Fruit fly (Drosophila melanogaster) whole organism, embryonic: ENCODE results near the gene Grd.

Experiments used
- Bgb ChIP-seq: fragments of 200-800 bp; sonication (Bioruptor generic); IDR thresholded peaks from 2 replicates; pipeline ENCODE4 v1.3.6; 2022; ENCODE audit warnings: missing biosample characterization, missing genetic modification characterization; ENCODE audit not compliant: partially characterized antibody
- CG10366 ChIP-seq: fragments of 200-800 bp; sonication (Bioruptor generic); IDR thresholded peaks from 2 replicates; pipeline ENCODE4 v1.3.6; 2022; ENCODE audit warnings: missing biosample characterization, missing genetic modification characterization
- CG10543 ChIP-seq: fragments of 200-800 bp; sonication (Bioruptor generic); optimal IDR thresholded peaks from 3 replicates; lab custom pipeline; 2017; ENCODE audit warnings: missing biosample characterization, mild to moderate bottlenecking, missing genetic modification characterization, moderate library complexity
- CG12659 ChIP-seq: fragments of 200-800 bp; sonication (Bioruptor generic); optimal IDR thresholded peaks from 3 replicates; lab custom pipeline; 2017; ENCODE audit warnings: mild to moderate bottlenecking, missing biosample characterization, missing genetic modification reagents, missing genetic modification characterization
- CG1602 ChIP-seq: fragments of 200-800 bp; sonication (Bioruptor generic); optimal IDR thresholded peaks from 3 replicates; lab custom pipeline; 2016; ENCODE audit warnings: missing biosample characterization, missing genetic modification characterization
- CG18262 ChIP-seq: fragments of 200-800 bp; optimal IDR thresholded peaks from 3 replicates; lab custom pipeline; 2019; ENCODE audit warnings: missing biosample characterization, mild to moderate bottlenecking, missing genetic modification characterization, moderate library complexity
- CG2678 ChIP-seq: fragments of 200-800 bp; sonication (Bioruptor generic); optimal IDR thresholded peaks from 3 replicates; lab custom pipeline; 2019; ENCODE audit warnings: missing biosample characterization, mild to moderate bottlenecking, missing genetic modification characterization, moderate library complexity
- CG2712 ChIP-seq: fragments of 200-800 bp; optimal IDR thresholded peaks from 3 replicates; lab custom pipeline; 2019; ENCODE audit warnings: missing biosample characterization, mild to moderate bottlenecking, missing genetic modification characterization, moderate library complexity
- CG2875 ChIP-seq: fragments of 200-800 bp; sonication (Bioruptor generic); optimal IDR thresholded peaks from 2 replicates; lab custom pipeline; 2017; ENCODE audit warnings: missing biosample characterization, mild to moderate bottlenecking, missing genetic modification characterization, missing genetic modification reagents
- CG30403 ChIP-seq: fragments of 200-800 bp; sonication (Bioruptor generic); optimal IDR thresholded peaks from 3 replicates; lab custom pipeline; 2016; ENCODE audit warnings: missing biosample characterization, missing genetic modification characterization
- CG3065 ChIP-seq: fragments of 200-800 bp; sonication (Bioruptor generic); optimal IDR thresholded peaks from 2 replicates; lab custom pipeline; 2016; ENCODE audit warnings: missing biosample characterization, missing genetic modification characterization
- CG31224 ChIP-seq: fragments of 200-800 bp; sonication (Bioruptor generic); IDR thresholded peaks from 2 replicates; pipeline ENCODE4 v1.3.6; 2022; ENCODE audit warnings: missing biosample characterization, missing genetic modification characterization
- CG4617 ChIP-seq: fragments of 200-800 bp; sonication (Bioruptor generic); optimal IDR thresholded peaks from 3 replicates; lab custom pipeline; 2016; ENCODE audit warnings: missing biosample characterization, missing genetic modification characterization, borderline replicate concordance
- CG6654 ChIP-seq: fragments of 200-800 bp; sonication (Bioruptor generic); optimal IDR thresholded peaks from 2 replicates; lab custom pipeline; 2017; ENCODE audit warnings: missing biosample characterization, mild to moderate bottlenecking, missing genetic modification characterization
- CG6791 ChIP-seq: fragments of 200-800 bp; sonication (Bioruptor generic); IDR thresholded peaks from 3 replicates; pipeline ENCODE4 v1.3.6; 2022; ENCODE audit warnings: missing biosample characterization, missing genetic modification characterization; ENCODE audit not compliant: partially characterized antibody
- CG7745 ChIP-seq: fragments of 200-800 bp; sonication (Bioruptor generic); optimal IDR thresholded peaks from 2 replicates; lab custom pipeline; 2018; ENCODE audit warnings: missing biosample characterization, mild to moderate bottlenecking, missing genetic modification characterization, moderate library complexity
- CG8359 ChIP-seq: fragments of 200-800 bp; sonication (Bioruptor generic); optimal IDR thresholded peaks from 2 replicates; lab custom pipeline; 2017; ENCODE audit warnings: missing biosample characterization, mild to moderate bottlenecking, missing genetic modification characterization, borderline replicate concordance
- CG8924 ChIP-seq: fragments of 200-800 bp; optimal IDR thresholded peaks from 3 replicates; lab custom pipeline; 2019; ENCODE audit warnings: missing biosample characterization, mild to moderate bottlenecking, missing genetic modification characterization, moderate library complexity
- CG9932 ChIP-seq: fragments of 200-800 bp; sonication (Bioruptor generic); IDR thresholded peaks from 2 replicates; pipeline ENCODE4 v1.3.6; 2022; ENCODE audit warnings: missing biosample characterization, missing genetic modification characterization
- D19B ChIP-seq: fragments of 200-800 bp; sonication (Bioruptor generic); optimal IDR thresholded peaks from 2 replicates; lab custom pipeline; 2017; ENCODE audit warnings: missing biosample characterization, mild to moderate bottlenecking, missing genetic modification characterization
- Dp ChIP-seq: fragments of 200-800 bp; sonication (Bioruptor generic); optimal IDR thresholded peaks from 2 replicates; lab custom pipeline; 2018; ENCODE audit warnings: missing biosample characterization, mild to moderate bottlenecking, missing genetic modification characterization, moderate library complexity
- E2f1 ChIP-seq: fragments of 200-800 bp; sonication (Bioruptor generic); IDR thresholded peaks from 2 replicates; pipeline ENCODE4 v1.3.6; 2022; ENCODE audit warnings: missing biosample characterization, missing genetic modification characterization
- H15 ChIP-seq: fragments of 200-800 bp; sonication (Bioruptor generic); IDR thresholded peaks from 3 replicates; pipeline ENCODE4 v1.3.6; 2022; ENCODE audit warnings: missing biosample characterization, missing genetic modification characterization
- HLH54F ChIP-seq: fragments of 200-800 bp; sonication (Bioruptor generic); optimal IDR thresholded peaks from 3 replicates; lab custom pipeline; 2016; ENCODE audit warnings: missing biosample characterization, missing genetic modification characterization
- MESR4 ChIP-seq: fragments of 200-800 bp; sonication (Bioruptor generic); optimal IDR thresholded peaks from 2 replicates; lab custom pipeline; 2018; ENCODE audit warnings: missing biosample characterization, mild to moderate bottlenecking, missing genetic modification characterization, moderate library complexity
- NK7.1 ChIP-seq: fragments of 200-800 bp; sonication (Bioruptor generic); optimal IDR thresholded peaks from 3 replicates; lab custom pipeline; 2016; ENCODE audit warnings: missing biosample characterization, missing genetic modification characterization
- TFAM ChIP-seq: fragments of 200-800 bp; sonication (Bioruptor generic); optimal IDR thresholded peaks from 2 replicates; lab custom pipeline; 2017; ENCODE audit warnings: missing biosample characterization, missing genetic modification characterization, inconsistent platforms
- Vsx1 ChIP-seq: fragments of 200-800 bp; sonication (Bioruptor generic); optimal IDR thresholded peaks from 2 replicates; lab custom pipeline; 2017; ENCODE audit warnings: missing biosample characterization, mild to moderate bottlenecking, missing genetic modification characterization, missing genetic modification reagents
- Xrp1 ChIP-seq: fragments of 200-800 bp; sonication (Bioruptor generic); IDR thresholded peaks from 2 replicates; pipeline ENCODE4 v1.3.6; 2022; ENCODE audit warnings: missing biosample characterization, missing genetic modification characterization
- ash1 ChIP-seq: fragments of 200-800 bp; sonication (Bioruptor generic); optimal IDR thresholded peaks from 2 replicates; lab custom pipeline; 2018; ENCODE audit warnings: missing biosample characterization, mild to moderate bottlenecking, missing genetic modification characterization
- cato ChIP-seq: fragments of 200-800 bp; sonication (Bioruptor generic); optimal IDR thresholded peaks from 2 replicates; lab custom pipeline; 2016; ENCODE audit warnings: missing biosample characterization, missing genetic modification characterization, borderline replicate concordance
- crp ChIP-seq, 2 experiments: fragments of 200-800 bp; sonication (Bioruptor generic); optimal IDR thresholded peaks; 2 replicates in 1 of 2; 3 replicates in 1 of 2; lab custom pipeline; 2017; ENCODE audit warnings: missing biosample characterization in 2 of 2, missing genetic modification characterization in 2 of 2, mild to moderate bottlenecking in 1 of 2, moderate library complexity in 1 of 2
- da ChIP-seq: fragments of 200-800 bp; sonication (Bioruptor generic); optimal IDR thresholded peaks from 2 replicates; lab custom pipeline; 2016; ENCODE audit warnings: missing biosample characterization, missing genetic modification characterization
- dan ChIP-seq: fragments of 200-800 bp; sonication (Bioruptor generic); IDR thresholded peaks from 2 replicates; pipeline ENCODE4 v1.3.6; 2022; ENCODE audit warnings: missing biosample characterization, missing genetic modification characterization
- dati ChIP-seq: fragments of 200-800 bp; sonication (Bioruptor generic); IDR thresholded peaks from 2 replicates; pipeline ENCODE4 v1.3.6; 2022; ENCODE audit warnings: missing biosample characterization, missing genetic modification characterization
- insv ChIP-seq, 2 experiments: fragments of 200-800 bp; sonication (Bioruptor generic); optimal IDR thresholded peaks; 3 replicates each; lab custom pipeline; 2016 to 2018; ENCODE audit warnings: missing biosample characterization in 2 of 2, missing genetic modification characterization in 2 of 2
- klu ChIP-seq: fragments of 200-800 bp; sonication (Bioruptor generic); IDR thresholded peaks from 2 replicates; pipeline ENCODE4 v1.3.6; 2022; ENCODE audit warnings: missing biosample characterization, missing genetic modification characterization
- lab ChIP-seq: fragments of 200-800 bp; sonication (Bioruptor generic); optimal IDR thresholded peaks from 3 replicates; lab custom pipeline; 2017; ENCODE audit warnings: missing biosample characterization, missing genetic modification characterization, mild to moderate bottlenecking, moderate library complexity, missing genetic modification reagents
- lbe ChIP-seq: fragments of 200-800 bp; sonication (Bioruptor generic); optimal IDR thresholded peaks from 2 replicates; lab custom pipeline; 2016; ENCODE audit warnings: missing biosample characterization, mild to moderate bottlenecking, missing genetic modification characterization
- lov ChIP-seq, 2 experiments: fragments of 200-800 bp in 1 of 2; fragments of >200 bp in 1 of 2; sonication (Bioruptor generic) in 1 of 2; IDR thresholded peaks in 1 of 2; optimal IDR thresholded peaks in 1 of 2; 2 replicates in 1 of 2; 3 replicates in 1 of 2; pipeline versions ENCODE4 v1.3.6 to Lab custom; 2017 to 2022; ENCODE audit warnings: missing biosample characterization in 1 of 2, missing genetic modification characterization in 1 of 2
- pros ChIP-seq: fragments of 200-800 bp; sonication (Bioruptor generic); optimal IDR thresholded peaks from 3 replicates; lab custom pipeline; 2019; ENCODE audit warnings: missing biosample characterization, mild to moderate bottlenecking, missing genetic modification characterization, moderate library complexity
- salm ChIP-seq: fragments of 200-800 bp; sonication (Bioruptor generic); optimal IDR thresholded peaks from 2 replicates; lab custom pipeline; 2018; ENCODE audit warnings: missing biosample characterization, mild to moderate bottlenecking, missing genetic modification characterization
- stc ChIP-seq: fragments of 200-800 bp; sonication (Bioruptor generic); IDR thresholded peaks from 2 replicates; pipeline ENCODE4 v1.3.6; 2022; ENCODE audit warnings: missing biosample characterization, missing genetic modification characterization
- tna ChIP-seq: fragments of 200-800 bp; sonication (Bioruptor generic); IDR thresholded peaks from 2 replicates; pipeline ENCODE4 v1.3.6; 2022; ENCODE audit warnings: missing biosample characterization, missing genetic modification characterization; ENCODE audit not compliant: partially characterized antibody
- trem ChIP-seq: fragments of 200-800 bp; optimal IDR thresholded peaks from 3 replicates; lab custom pipeline; 2019; ENCODE audit warnings: missing biosample characterization, mild to moderate bottlenecking, missing genetic modification characterization, moderate library complexity
- trh ChIP-seq: fragments of 200-800 bp; sonication (Bioruptor generic); optimal IDR thresholded peaks from 2 replicates; lab custom pipeline; 2016; ENCODE audit warnings: missing biosample characterization, missing genetic modification characterization
- z ChIP-seq: fragments of 200-800 bp; sonication (Bioruptor generic); IDR thresholded peaks from 3 replicates; pipeline ENCODE4 v1.3.6; 2022; ENCODE audit warnings: missing biosample characterization, missing genetic modification characterization

Gene Grd

dm6 chr3L:17856655-17857479 lies 33.7 kb downstream of the Grd start, which contains the start of gene CG5535 (continued):
- TF ChIP-seq dan (no peak), CG9932 (peak; percentile 64), CG31224 (GFP tag; lab: Robert Waterston, UW) (peak; percentile 48; the same call in 1 of the 2 replicates), HLH54F (GFP tag; lab: Kevin White, UChicago) (peak; percentile 43), Vsx1 (GFP tag; lab: Kevin White, UChicago) (peak; percentile 34), Xrp1 (GFP tag; lab: Robert Waterston, UW) (peak; percentile 63), stc (peak; percentile 53), CG10366 (GFP tag; lab: Robert Waterston, UW) (peak; percentile 69), da (GFP tag; lab: Kevin White, UChicago) (no peak), E2f1 (GFP tag; lab: Robert Waterston, UW) (peak; percentile 59), MESR4 (GFP tag; lab: Kevin White, UChicago) (peak; percentile 9), CG3065 (no peak), CG1602 (peak; percentile 70), CG8359 (GFP tag; lab: Kevin White, UChicago) (peak; percentile 48), CG7745 (tag; lab: Kevin White, UChicago) (no peak), crp (GFP tag; optimal IDR thresholded peaks at IDR 0.05; lab: Kevin White, UChicago) (peak in 1 of 2 experiments; percentile 21), CG6791 (GFP tag; lab: Robert Waterston, UW) (peak; percentile 52; the same call in 1 of the 3 replicates), CG18262 (tag; lab: Kevin White, UChicago) (peak; percentile 96), cato (peak; percentile 69), lbe (GFP tag; lab: Kevin White, UChicago) (no peak), D19B (peak; percentile 49), trh (GFP tag; lab: Kevin White, UChicago) (peak; percentile 49), TFAM (no peak), CG2875 (peak; percentile 48), insv (GFP tag; optimal IDR thresholded peaks at IDR 0.05; lab: Kevin White, UChicago) (peak in 1 of 2 experiments; percentile 47), CG8924 (tag; lab: Kevin White, UChicago) (peak; percentile 90), lov (optimal IDR thresholded peaks at IDR 0.05; lab: Kevin White, UChicago) (no peak), lov (GFP tag; IDR thresholded peaks at IDR 0.05; lab: Robert Waterston, UW) (peak; percentile 82; the same call in 2 of the 3 replicates), z (GFP tag; lab: Robert Waterston, UW) (no peak), CG6654 (GFP tag; lab: Kevin White, UChicago) (peak; percentile 26), ash1 (no peak), CG12659 (peak; percentile 93), lab (GFP tag; lab: Kevin White, UChicago) (peak; percentile 80), salm (tag; lab: Kevin White, UChicago) (peak; percentile 60), CG30403 (GFP tag; lab: Kevin White, UChicago) (peak; percentile 92), tna (GFP tag; lab: Robert Waterston, UW) (no peak), CG4617 (GFP tag; lab: Kevin White, UChicago) (peak; percentile 7), CG2712 (tag; lab: Kevin White, UChicago) (peak; percentile 86), Bgb (GFP tag; lab: Robert Waterston, UW) (no peak), dati (GFP tag; lab: Robert Waterston, UW) (0 out of 2 replicates have a peak, but pooled peaks have one; percentile 20), pros (GFP tag; lab: Kevin White, UChicago) (peak; percentile 63), trem (peak; percentile 9), Dp (GFP tag; lab: Kevin White, UChicago) (no peak), NK7.1 (GFP tag; lab: Kevin White, UChicago) (no peak), H15 (peak; percentile 35; the same call in 1 of the 3 replicates), CG2678 (peak; percentile 94), CG10543 (GFP tag; lab: Kevin White, UChicago) (peak; percentile 60), klu (GFP tag; lab: Robert Waterston, UW) (peak; percentile 52)
